Worm (Caenorhabditis elegans): Measurements from ENCODE around the gene F40F9.3.

F40F9.3 gene

ce11 chrV:9714909-9715308, at the start of gene F40F9.3:
Gene F40F9.3 (plus strand): TSS chrV:9715209.
- no peak for TF ChIP-seq unc-62 (GFP tag; optimal IDR thresholded peaks at IDR 0.05)

DNA sequence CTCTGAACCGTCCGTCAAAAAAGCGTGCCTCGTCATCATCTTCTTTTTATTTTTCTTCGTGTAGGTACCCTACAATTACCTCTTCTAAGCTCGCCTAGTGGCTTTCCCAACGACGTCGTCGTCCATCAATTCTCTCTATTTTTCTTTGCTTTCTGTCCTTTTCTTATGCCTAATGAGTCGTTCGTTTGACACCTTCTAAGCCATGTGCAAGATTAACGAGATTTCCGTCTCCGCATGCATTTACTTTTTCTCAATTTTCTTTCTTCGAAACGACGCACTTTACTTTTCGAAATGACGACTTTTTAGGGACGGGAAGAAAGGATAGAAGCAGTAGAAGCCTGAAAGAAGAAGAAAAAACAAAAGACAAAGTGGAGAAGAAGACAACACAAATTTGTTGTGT, 48.6 kb upstream of the F40F9.3 start, which contains the start of gene ZK287.1:
Gene ZK287.1, plus strand, starts transcription at position 301 of the 400 bp plus-strand sequence.
- no peak for TF ChIP-seq unc-62 (GFP tag; optimal IDR thresholded peaks at IDR 0.05)

- no peak for TF ChIP-seq unc-62 (GFP tag; optimal IDR thresholded peaks at IDR 0.05)
Measured at ce11 chrV:9672495-9672894, 42.5 kb upstream of the F40F9.3 start.

ce11 chrV:9673199-9673843, 41.7 kb upstream of the F40F9.3 start, which contains the start of gene sulp-8:
Gene sulp-8 (minus strand): TSS chrV:9673667.
- no peak for TF ChIP-seq unc-62 (GFP tag; optimal IDR thresholded peaks at IDR 0.05)

DNA sequence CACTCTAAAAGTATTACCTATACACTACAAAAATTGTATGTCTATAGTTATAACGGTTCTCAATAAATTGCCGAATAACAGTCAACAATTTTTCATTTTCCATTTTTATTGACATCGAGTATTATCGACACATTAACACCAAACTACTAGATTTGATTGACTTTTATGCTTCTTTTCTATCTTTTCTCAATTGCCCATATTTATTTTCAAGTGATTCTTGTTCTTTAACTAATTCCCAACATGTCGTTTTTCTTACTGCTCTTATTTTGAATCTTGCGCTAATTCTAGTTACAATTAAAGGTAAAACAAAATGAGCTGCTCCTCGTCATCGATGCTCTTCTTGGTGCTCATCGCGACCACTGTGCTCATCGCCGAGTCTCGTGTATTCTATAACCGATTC, 37.0 kb upstream of the F40F9.3 start, which contains the start of gene cthd-1:
Gene cthd-1, plus strand, starts transcription at position 301 of the 400 bp plus-strand sequence.
- TF ChIP-seq unc-62 (GFP tag; optimal IDR thresholded peaks at IDR 0.05) = no peak

DNA sequence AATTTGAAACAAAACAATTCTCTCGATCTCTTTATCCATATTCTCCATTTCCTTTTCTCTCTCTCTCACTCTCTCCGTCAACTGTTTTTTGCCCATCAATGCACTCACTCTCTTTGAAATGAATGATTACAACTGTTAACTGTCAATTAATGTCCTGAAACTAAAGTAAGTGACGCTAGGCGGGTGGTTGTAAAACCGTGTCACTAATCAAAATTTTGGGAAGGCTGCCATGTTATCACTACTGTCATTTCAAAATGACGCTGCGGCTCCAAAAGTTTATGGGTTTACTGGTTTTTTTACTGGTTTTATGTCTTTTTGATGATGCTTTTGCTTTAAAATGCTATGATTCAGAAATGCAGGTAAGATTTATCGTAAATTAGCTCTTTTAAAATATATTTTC, 35.8 kb upstream of the F40F9.3 start, which contains the start of gene ZK287.9:
Gene ZK287.9, plus strand, starts transcription at position 192 of the 400 bp plus-strand sequence.
- no peak for TF ChIP-seq unc-62 (GFP tag; optimal IDR thresholded peaks at IDR 0.05)

ce11 chrV:9680260-9680659, 34.7 kb upstream of the F40F9.3 start:
- TF ChIP-seq unc-62 (GFP tag; optimal IDR thresholded peaks at IDR 0.05) = no peak

DNA sequence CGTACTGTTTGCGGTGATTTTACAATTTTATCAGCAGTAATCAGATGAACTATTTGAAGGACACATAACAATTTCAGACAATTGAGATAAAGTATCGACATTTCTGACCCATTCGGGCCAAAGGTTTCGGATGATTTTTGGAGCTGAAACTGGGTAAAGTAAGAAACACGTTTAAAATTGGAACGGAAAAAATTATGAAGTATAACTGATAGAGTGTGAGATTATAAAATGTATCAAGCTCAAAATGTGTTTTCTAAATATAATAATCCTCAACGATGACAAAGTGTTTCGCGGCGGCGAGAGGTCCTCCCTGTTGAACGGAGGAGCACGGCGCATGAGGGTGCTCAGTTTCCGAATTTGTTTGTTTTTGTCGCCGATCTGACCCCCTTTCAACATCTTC, 29.4 kb upstream of the F40F9.3 start, which contains the start of gene ZK287.4:
Gene ZK287.4, minus strand, starts transcription at position 101 of the 400 bp plus-strand sequence.
- TF ChIP-seq unc-62 (GFP tag; optimal IDR thresholded peaks at IDR 0.05) = no peak

DNA sequence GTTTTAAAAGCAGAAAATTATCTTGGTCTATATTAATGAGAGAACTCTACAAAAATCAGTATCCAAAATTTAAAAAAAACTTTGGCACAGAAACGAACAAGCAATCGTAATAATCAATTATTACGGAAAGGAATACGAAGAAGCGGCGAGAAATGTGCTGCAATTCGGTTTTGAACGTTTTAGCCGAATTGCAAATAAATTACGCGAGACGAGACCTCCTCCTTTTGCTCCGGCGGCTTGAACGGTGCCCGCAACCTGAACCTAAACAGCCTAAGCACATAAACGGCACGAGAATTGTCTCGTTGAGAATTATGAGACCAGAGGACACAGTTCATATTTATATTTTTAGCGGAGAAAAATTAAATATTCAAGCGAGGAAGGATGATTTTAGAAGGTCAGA, 25.6 kb upstream of the F40F9.3 start:
- TF ChIP-seq unc-62 (GFP tag; optimal IDR thresholded peaks at IDR 0.05) = no peak

DNA sequence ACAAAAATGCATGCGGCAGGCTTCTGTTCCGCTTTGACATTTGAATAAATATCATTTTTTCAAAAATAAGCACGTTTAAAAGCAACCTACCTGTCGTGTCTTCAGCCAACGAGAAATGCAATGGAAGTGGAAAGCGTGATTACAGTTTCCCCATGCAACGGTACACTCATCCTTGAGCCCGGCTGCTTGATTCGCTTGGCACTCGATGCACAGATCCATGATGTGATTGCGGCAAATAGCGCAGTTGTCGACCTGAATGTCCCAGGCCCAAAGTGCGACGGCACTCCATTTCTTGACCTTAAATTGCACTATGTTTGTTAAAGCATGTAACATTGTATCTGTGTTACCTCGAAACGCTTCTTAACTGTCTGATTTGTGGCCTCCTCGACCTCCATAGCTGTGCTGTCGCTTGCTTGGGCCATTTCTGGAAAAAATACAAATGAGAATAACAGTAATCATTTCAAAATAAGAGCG, 24.9 kb upstream of the F40F9.3 start, which contains the start of gene rbx-1:
Gene rbx-1, minus strand, starts transcription at position 424 of the 474 bp plus-strand sequence.
- no peak for TF ChIP-seq unc-62 (GFP tag; optimal IDR thresholded peaks at IDR 0.05)

- TF ChIP-seq unc-62 (GFP tag; optimal IDR thresholded peaks at IDR 0.05) = no peak
Measured at ce11 chrV:9690728-9691127, 24.3 kb upstream of the F40F9.3 start.

- TF ChIP-seq unc-62 (GFP tag; optimal IDR thresholded peaks at IDR 0.05) = no peak
Measured at ce11 chrV:9692109-9692581, 22.9 kb upstream of the F40F9.3 start, which contains the start of gene ztf-9. Gene ztf-9 (minus strand): TSS chrV:9692159.

ce11 chrV:9692649-9693112, 22.3 kb upstream of the F40F9.3 start, which contains the start of gene ZK287.7:
Gene ZK287.7 (plus strand): TSS chrV:9693062.
- TF ChIP-seq unc-62 (GFP tag; optimal IDR thresholded peaks at IDR 0.05) = no peak

ce11 chrV:9696715-9697114, 18.3 kb upstream of the F40F9.3 start, which contains the start of gene her-1:
Gene her-1 (plus strand): TSS chrV:9697015.
- no peak for TF ChIP-seq unc-62 (GFP tag; optimal IDR thresholded peaks at IDR 0.05)

DNA sequence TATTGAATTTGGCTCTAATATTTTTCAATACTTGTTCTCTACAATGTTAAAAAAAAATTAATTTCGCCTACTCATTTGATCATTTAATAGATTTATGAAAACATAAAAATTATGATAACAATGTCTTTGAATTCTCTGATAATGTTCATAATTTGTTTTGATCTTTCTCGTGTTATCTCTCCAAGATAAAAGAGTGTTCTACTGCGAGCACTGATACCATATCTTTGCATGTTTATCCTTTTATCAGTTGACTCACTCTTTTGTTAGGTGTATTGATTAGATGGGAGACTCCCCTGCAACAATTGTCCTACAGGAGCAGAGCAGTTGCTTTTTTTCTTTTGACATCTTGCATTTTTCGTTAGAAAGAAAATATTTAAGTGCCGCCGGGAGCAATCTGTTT, 15.8 kb upstream of the F40F9.3 start:
- TF ChIP-seq unc-62 (GFP tag; optimal IDR thresholded peaks at IDR 0.05) = no peak

- TF ChIP-seq unc-62 (GFP tag; optimal IDR thresholded peaks at IDR 0.05) = no peak
Measured at ce11 chrV:9701861-9702260, 13.1 kb upstream of the F40F9.3 start.

DNA sequence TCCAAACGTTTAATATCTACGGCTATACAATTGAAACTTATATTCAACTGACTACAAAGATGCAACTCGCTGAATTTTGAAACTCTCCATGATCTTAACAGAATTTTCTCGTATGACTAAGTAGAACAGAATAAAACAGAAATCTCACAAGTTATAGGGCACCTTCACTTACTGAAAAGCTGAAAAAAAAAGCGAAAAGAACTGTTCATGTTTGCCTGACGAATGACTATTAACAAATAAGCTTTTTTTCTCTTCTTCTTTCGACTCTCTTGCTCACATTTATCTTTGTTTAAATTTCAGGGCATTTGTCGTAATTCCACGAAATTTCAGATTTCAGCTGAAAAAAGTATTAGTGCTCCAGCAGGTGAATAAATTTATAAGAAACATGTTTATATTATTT, 12.3 kb upstream of the F40F9.3 start, which contains the start of gene xbx-6:
Gene xbx-6, plus strand, starts transcription at position 301 of the 400 bp plus-strand sequence.
- no peak for TF ChIP-seq unc-62 (GFP tag; optimal IDR thresholded peaks at IDR 0.05)
